Worm (Caenorhabditis elegans): Measurements from ENCODE around the gene C25H3.3.
A peak's percentile ranks its signal among the peaks of the same experiment; 100 is the strongest.

C25H3.3 gene

ce11 chrII:5725094-5725493 lies 31.1 kb downstream of the C25H3.3 start:
- no peak for TF ChIP-seq hlh-1 (tag; optimal IDR thresholded peaks at IDR 0.05)
- no peak for TF ChIP-seq nhr-76 (tag; optimal IDR thresholded peaks at IDR 0.05)
- no peak for TF ChIP-seq nhr-28 (tag; optimal IDR thresholded peaks at IDR 0.05)
- no peak for TF ChIP-seq elt-3 (tag; optimal IDR thresholded peaks at IDR 0.05)
- TF ChIP-seq nhr-237 (tag; optimal IDR thresholded peaks at IDR 0.05) = no peak
- TF ChIP-seq ces-1 (GFP tag; optimal IDR thresholded peaks at IDR 0.05) = peak; percentile 63
- TF ChIP-seq nhr-12 (tag; optimal IDR thresholded peaks at IDR 0.05) = no peak
- no peak for TF ChIP-seq snpc-4 (tag; optimal IDR thresholded peaks at IDR 0.05)
- TF ChIP-seq mab-5 (tag; optimal IDR thresholded peaks at IDR 0.05) = no peak
- no peak for TF ChIP-seq elt-1 (tag; optimal IDR thresholded peaks at IDR 0.05; ENCODE audit: borderline replicate concordance, insufficient read depth)
- TF ChIP-seq blmp-1 (tag; optimal IDR thresholded peaks at IDR 0.05) = no peak
- peak; percentile 25 for TF ChIP-seq mep-1 (tag; optimal IDR thresholded peaks at IDR 0.05)
- no peak for TF ChIP-seq unc-39 (tag; optimal IDR thresholded peaks at IDR 0.05)

DNA sequence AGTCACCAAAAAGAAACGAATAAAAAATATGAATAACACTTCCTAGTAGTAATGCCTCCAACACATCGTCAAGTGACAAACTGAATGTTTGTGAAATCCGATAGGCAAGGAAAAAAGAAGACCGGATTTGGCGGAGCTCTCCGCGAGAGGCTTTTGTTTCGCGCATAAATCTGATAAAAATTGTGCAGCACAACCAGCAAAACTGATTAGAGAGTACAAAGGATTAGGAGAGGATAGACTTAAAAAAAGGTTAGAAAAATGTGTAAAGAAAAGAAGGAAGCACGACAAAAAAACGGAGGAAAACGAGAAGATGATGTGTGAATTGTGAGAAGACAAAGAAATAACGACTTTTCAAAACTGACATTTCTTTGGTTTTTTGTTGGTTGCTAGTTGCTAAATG lies 33.7 kb downstream of the C25H3.3 start, which contains the start of gene rab-3:
TSS of gene rab-3 (minus strand) at position 147 of the 400 bp plus-strand sequence.
- no peak for TF ChIP-seq nhr-2 (tag; optimal IDR thresholded peaks at IDR 0.05)
- no peak for TF ChIP-seq hlh-1 (tag; optimal IDR thresholded peaks at IDR 0.05)
- peak; percentile 72 for TF ChIP-seq ces-1 (GFP tag; optimal IDR thresholded peaks at IDR 0.05)

DNA sequence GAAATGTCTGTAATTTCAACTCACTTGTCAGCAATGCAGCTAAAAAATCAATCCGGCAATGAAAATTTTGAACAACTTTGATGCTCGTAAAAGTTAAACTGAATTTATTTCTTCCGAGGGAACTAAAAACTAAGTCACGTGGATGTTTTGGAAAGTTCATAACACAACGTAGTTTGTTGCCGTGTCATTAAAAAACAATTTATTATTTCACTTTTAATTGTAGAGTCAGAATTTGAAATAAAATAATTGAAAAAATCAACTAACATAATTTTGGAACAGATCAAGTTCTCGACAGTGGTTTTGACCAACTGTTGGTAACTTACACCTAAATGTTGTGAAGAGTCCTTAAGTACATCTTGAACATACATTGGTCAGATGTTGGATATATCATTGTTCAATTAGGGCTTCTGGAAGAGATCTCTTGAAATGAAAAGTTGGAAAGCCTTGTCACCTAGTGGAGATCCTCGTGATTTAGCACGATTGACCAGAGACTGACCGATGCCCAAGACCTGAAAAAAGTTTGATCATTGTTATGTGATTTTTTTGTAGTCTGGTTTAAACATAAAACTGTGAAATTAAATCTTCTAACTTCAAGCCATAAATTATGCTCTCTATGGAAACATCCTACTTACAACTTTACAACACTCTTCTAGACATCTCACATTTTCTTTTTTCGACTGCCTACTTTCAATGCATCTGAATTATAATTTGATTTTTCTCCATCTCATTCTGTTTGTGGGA lies 36.5 kb downstream of the C25H3.3 start, which contains the start of the genes C18A3.7 and C18A3.11:
TSS of gene C18A3.7 (minus strand) at position 101 of the 741 bp plus-strand sequence.
TSS of gene C18A3.11 (plus strand) at position 691 of the 741 bp plus-strand sequence.
- TF ChIP-seq unc-39 (tag; optimal IDR thresholded peaks at IDR 0.05) = no peak
- no peak for TF ChIP-seq hlh-1 (tag; optimal IDR thresholded peaks at IDR 0.05)
- no peak for TF ChIP-seq mep-1 (tag; optimal IDR thresholded peaks at IDR 0.05)
- TF ChIP-seq nhr-28 (tag; optimal IDR thresholded peaks at IDR 0.05) = no peak
- no peak for TF ChIP-seq ztf-11 (tag; optimal IDR thresholded peaks at IDR 0.05)
- TF ChIP-seq elt-1 (tag; optimal IDR thresholded peaks at IDR 0.05; ENCODE audit: borderline replicate concordance, insufficient read depth) = no peak
- no peak for TF ChIP-seq blmp-1 (tag; optimal IDR thresholded peaks at IDR 0.05)
- TF ChIP-seq unc-120 (tag; optimal IDR thresholded peaks at IDR 0.05; ENCODE audit: poor library complexity, severe bottlenecking) = no peak
- TF ChIP-seq ceh-39 (tag; optimal IDR thresholded peaks at IDR 0.05) = no peak
- no peak for TF ChIP-seq pha-4 (tag; optimal IDR thresholded peaks at IDR 0.05)
- TF ChIP-seq nhr-2 (tag; optimal IDR thresholded peaks at IDR 0.05) = no peak
- no peak for TF ChIP-seq bed-3 (GFP tag; optimal IDR thresholded peaks at IDR 0.05)
- TF ChIP-seq ceh-43 (GFP tag; optimal IDR thresholded peaks at IDR 0.05) = no peak
- TF ChIP-seq mab-5 (tag; optimal IDR thresholded peaks at IDR 0.05) = no peak

- TF ChIP-seq nhr-12 (tag; optimal IDR thresholded peaks at IDR 0.05) (no peak), elt-1 (tag; optimal IDR thresholded peaks at IDR 0.05; ENCODE audit: borderline replicate concordance, insufficient read depth) (no peak), lin-32 (GFP tag; optimal IDR thresholded peaks at IDR 0.05) (no peak), sptf-1 (tag; optimal IDR thresholded peaks at IDR 0.05) (no peak), M03D4.4 (tag; optimal IDR thresholded peaks at IDR 0.05) (no peak), snpc-4 (tag; optimal IDR thresholded peaks at IDR 0.05) (no peak), zip-8 (tag; optimal IDR thresholded peaks at IDR 0.05) (peak; percentile 92), unc-62 (GFP tag; optimal IDR thresholded peaks at IDR 0.05) (peak; percentile 69), nhr-2 (tag; optimal IDR thresholded peaks at IDR 0.05) (peak; percentile 52), unc-120 (tag; optimal IDR thresholded peaks at IDR 0.05; ENCODE audit: poor library complexity, severe bottlenecking) (no peak)
Measured at ce11 chrII:5734883-5735282, 40.9 kb downstream of the C25H3.3 start.

DNA sequence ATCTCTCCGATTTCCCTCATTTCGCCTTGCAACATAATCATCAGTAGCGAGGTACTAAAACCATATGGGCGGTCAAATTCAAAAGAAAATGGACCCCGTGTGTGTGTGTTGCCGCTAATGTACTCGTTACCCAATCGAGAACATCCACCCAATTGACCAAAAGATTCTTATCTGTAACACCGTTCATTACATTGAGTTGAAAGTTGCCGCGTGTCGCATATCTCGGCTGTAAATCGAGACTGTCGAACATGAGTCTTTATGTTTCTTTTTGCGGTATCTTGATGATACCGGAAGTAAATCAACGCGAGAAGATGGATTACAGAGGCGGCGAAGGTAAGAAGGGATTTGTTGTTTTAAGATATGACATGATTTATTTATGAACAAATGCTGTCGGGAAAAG lies 41.8 kb downstream of the C25H3.3 start:
- peak; percentile 61 for TF ChIP-seq elt-1 (tag; optimal IDR thresholded peaks at IDR 0.05; ENCODE audit: borderline replicate concordance, insufficient read depth)
- no peak for TF ChIP-seq lin-13 (tag; optimal IDR thresholded peaks at IDR 0.05)
- no peak for TF ChIP-seq lsy-2 (tag; optimal IDR thresholded peaks at IDR 0.05)
- TF ChIP-seq unc-120 (tag; optimal IDR thresholded peaks at IDR 0.05; ENCODE audit: poor library complexity, severe bottlenecking) = no peak
- peak; percentile 78 for TF ChIP-seq nhr-2 (tag; optimal IDR thresholded peaks at IDR 0.05)

- TF ChIP-seq tbx-8 (GFP tag; optimal IDR thresholded peaks at IDR 0.05) = no peak
- TF ChIP-seq blmp-1 (tag; optimal IDR thresholded peaks at IDR 0.05) = no peak
- no peak for TF ChIP-seq ham-2 (GFP tag; optimal IDR thresholded peaks at IDR 0.05)
- TF ChIP-seq unc-62 (GFP tag; optimal IDR thresholded peaks at IDR 0.05) = no peak
Measured at ce11 chrII:5736599-5736998, 42.6 kb downstream of the C25H3.3 start.
